Fruit fly (Drosophila melanogaster) whole organism, embryonic: Measurements from ENCODE around the gene Atg5.

ENCODE experiments used
- Abd-B ChIP-seq: fragments of 200-800 bp; sonication (Bioruptor generic); optimal IDR thresholded peaks from 2 replicates; lab custom pipeline; 2018; ENCODE audit warnings: missing biosample characterization, mild to moderate bottlenecking, missing genetic modification characterization, moderate library complexity
- B-H1 ChIP-seq: fragments of 200-800 bp; sonication (Bioruptor generic); IDR thresholded peaks from 3 replicates; pipeline ENCODE4 v1.3.6; 2022; ENCODE audit warnings: missing biosample characterization, missing genetic modification characterization
- B-H2 ChIP-seq: fragments of 200-800 bp; sonication (Bioruptor generic); optimal IDR thresholded peaks from 2 replicates; lab custom pipeline; 2018; ENCODE audit warnings: missing biosample characterization, mild to moderate bottlenecking, missing genetic modification characterization
- Blimp-1 ChIP-seq: fragments of 200-800 bp; sonication (Bioruptor generic); optimal IDR thresholded peaks from 3 replicates; lab custom pipeline; 2018; ENCODE audit warnings: missing biosample characterization, missing genetic modification characterization, mild to moderate bottlenecking, moderate library complexity, missing genetic modification reagents
- BtbVII ChIP-seq: fragments of 200-800 bp; sonication (Bioruptor generic); optimal IDR thresholded peaks from 3 replicates; lab custom pipeline; 2017; ENCODE audit warnings: missing biosample characterization, mild to moderate bottlenecking, missing genetic modification characterization
- CG10543 ChIP-seq: fragments of 200-800 bp; sonication (Bioruptor generic); optimal IDR thresholded peaks from 3 replicates; lab custom pipeline; 2017; ENCODE audit warnings: missing biosample characterization, mild to moderate bottlenecking, missing genetic modification characterization, moderate library complexity
- CG10959 ChIP-seq: fragments of 200-800 bp; sonication (Bioruptor generic); IDR thresholded peaks from 2 replicates; pipeline ENCODE4 v1.3.6; 2022; ENCODE audit warnings: missing biosample characterization, missing genetic modification characterization
- CG1233 ChIP-seq: fragments of 200-800 bp; sonication (Bioruptor generic); optimal IDR thresholded peaks from 4 replicates; lab custom pipeline; 2018; ENCODE audit warnings: missing biosample characterization, mild to moderate bottlenecking, missing genetic modification characterization
- CG13123 ChIP-seq: fragments of 200-800 bp; sonication (Bioruptor generic); optimal IDR thresholded peaks from 2 replicates; lab custom pipeline; 2016; ENCODE audit warnings: missing biosample characterization, missing genetic modification characterization
- CG13775 ChIP-seq: fragments of 200-800 bp; sonication (Bioruptor generic); optimal IDR thresholded peaks from 3 replicates; lab custom pipeline; 2017; ENCODE audit warnings: missing biosample characterization, mild to moderate bottlenecking, missing genetic modification characterization
- CG14860 ChIP-seq: fragments of 200-800 bp; sonication (Bioruptor generic); IDR thresholded peaks from 3 replicates; pipeline ENCODE4 v1.3.6; 2022; ENCODE audit warnings: missing biosample characterization, missing genetic modification characterization; ENCODE audit not compliant: partially characterized antibody
- CG15514 ChIP-seq: fragments of 200-800 bp; sonication (Bioruptor generic); optimal IDR thresholded peaks from 3 replicates; lab custom pipeline; 2017; ENCODE audit warnings: missing biosample characterization, missing genetic modification characterization, mild to moderate bottlenecking, moderate library complexity, missing genetic modification reagents
- CG1603 ChIP-seq: fragments of 200-800 bp; sonication (Bioruptor generic); optimal IDR thresholded peaks from 2 replicates; lab custom pipeline; 2019; ENCODE audit warnings: missing biosample characterization, mild to moderate bottlenecking, missing genetic modification characterization, moderate library complexity
- CG17802 ChIP-seq: fragments of 200-800 bp; sonication (Bioruptor generic); optimal IDR thresholded peaks from 2 replicates; lab custom pipeline; 2018; ENCODE audit warnings: missing biosample characterization, mild to moderate bottlenecking, missing genetic modification characterization, moderate library complexity
- CG18764 ChIP-seq: fragments of 200-800 bp; sonication (Bioruptor generic); optimal IDR thresholded peaks from 3 replicates; lab custom pipeline; 2016; ENCODE audit warnings: missing biosample characterization, missing genetic modification characterization
- CG2129 ChIP-seq: fragments of 200-800 bp; sonication (Bioruptor generic); IDR thresholded peaks from 2 replicates; pipeline ENCODE4 v1.3.6; 2022; ENCODE audit warnings: missing biosample characterization, missing genetic modification characterization; ENCODE audit not compliant: partially characterized antibody
- CG2889 ChIP-seq: fragments of 200-800 bp; sonication (Bioruptor generic); IDR thresholded peaks from 3 replicates; pipeline ENCODE4 v1.3.6; 2022; ENCODE audit warnings: missing biosample characterization, missing genetic modification characterization
- CG3838 ChIP-seq: fragments of 200-800 bp; sonication (Bioruptor generic); optimal IDR thresholded peaks from 3 replicates; lab custom pipeline; 2016; ENCODE audit warnings: missing biosample characterization, missing genetic modification characterization
- CG42726 ChIP-seq: fragments of 200-800 bp; sonication (Bioruptor generic); IDR thresholded peaks from 2 replicates; pipeline ENCODE4 v1.3.6; 2022; ENCODE audit warnings: missing biosample characterization, missing genetic modification characterization; ENCODE audit not compliant: partially characterized antibody
- CG6175 ChIP-seq: fragments of 200-800 bp; sonication (Bioruptor generic); IDR thresholded peaks from 3 replicates; pipeline ENCODE4 v1.3.6; 2022; ENCODE audit warnings: missing biosample characterization, missing genetic modification characterization
- CG7786 ChIP-seq: fragments of 200-800 bp; sonication (Bioruptor generic); optimal IDR thresholded peaks from 2 replicates; lab custom pipeline; 2016; ENCODE audit warnings: missing biosample characterization, missing genetic modification characterization
- CG9437 ChIP-seq: fragments of 200-800 bp; sonication (Bioruptor generic); optimal IDR thresholded peaks from 2 replicates; lab custom pipeline; 2018; ENCODE audit warnings: missing biosample characterization, mild to moderate bottlenecking, missing genetic modification characterization
- D19A ChIP-seq: fragments of 200-800 bp; optimal IDR thresholded peaks from 3 replicates; lab custom pipeline; 2019; ENCODE audit warnings: missing biosample characterization, mild to moderate bottlenecking, missing genetic modification characterization, moderate library complexity
- Dad ChIP-seq: fragments of 200-800 bp; sonication (Bioruptor generic); optimal IDR thresholded peaks from 3 replicates; lab custom pipeline; 2016; ENCODE audit warnings: missing biosample characterization, missing genetic modification characterization
- Dek ChIP-seq: fragments of 200-800 bp; sonication (Bioruptor generic); optimal IDR thresholded peaks from 3 replicates; lab custom pipeline; 2019; ENCODE audit warnings: missing biosample characterization, mild to moderate bottlenecking, missing genetic modification characterization, moderate library complexity
- Dll ChIP-seq: fragments of 200-800 bp; sonication (Bioruptor generic); IDR thresholded peaks from 4 replicates; pipeline ENCODE4 v1.3.6; 2022; ENCODE audit warnings: missing biosample characterization, missing genetic modification characterization; ENCODE audit not compliant: partially characterized antibody
- Hmr ChIP-seq: fragments of 200-800 bp; sonication (Bioruptor generic); optimal IDR thresholded peaks from 3 replicates; lab custom pipeline; 2017; ENCODE audit warnings: mild to moderate bottlenecking, missing biosample characterization, missing genetic modification reagents, missing genetic modification characterization
- MESR4 ChIP-seq: fragments of 200-800 bp; sonication (Bioruptor generic); optimal IDR thresholded peaks from 2 replicates; lab custom pipeline; 2018; ENCODE audit warnings: missing biosample characterization, mild to moderate bottlenecking, missing genetic modification characterization, moderate library complexity
- MTF-1 ChIP-seq: fragments of 200-800 bp; sonication (Bioruptor generic); optimal IDR thresholded peaks from 2 replicates; lab custom pipeline; 2018; ENCODE audit warnings: missing biosample characterization, mild to moderate bottlenecking, missing genetic modification characterization, borderline replicate concordance
- Med ChIP-seq: fragments of 200-800 bp; sonication (Bioruptor generic); peaks from one replicate; lab custom pipeline; 2016; ENCODE audit warnings: missing biosample characterization, missing genetic modification characterization, mild to moderate bottlenecking, inconsistent platforms, moderate library complexity
- cg ChIP-seq: fragments of 200-800 bp; sonication (Bioruptor generic); optimal IDR thresholded peaks from 3 replicates; lab custom pipeline; 2019; ENCODE audit warnings: missing biosample characterization, mild to moderate bottlenecking, missing genetic modification characterization, moderate library complexity
- chm ChIP-seq: fragments of 200-800 bp; sonication (Bioruptor generic); IDR thresholded peaks from 2 replicates; pipeline ENCODE4 v1.3.6; 2022; ENCODE audit warnings: missing biosample characterization, missing genetic modification characterization
- croc ChIP-seq: fragments of 200-800 bp; sonication (Bioruptor generic); conservative IDR thresholded peaks from 3 replicates; pipeline ENCODE4 v1.3.6; 2022; ENCODE audit warnings: missing biosample characterization, missing genetic modification characterization
- emc ChIP-seq: fragments of 200-800 bp; sonication (Bioruptor generic); optimal IDR thresholded peaks from 2 replicates; lab custom pipeline; 2016; ENCODE audit warnings: missing biosample characterization, missing genetic modification characterization
- ems ChIP-seq: fragments of 200-800 bp; sonication (Bioruptor generic); optimal IDR thresholded peaks from 3 replicates; lab custom pipeline; 2016; ENCODE audit warnings: missing biosample characterization, missing genetic modification characterization
- hb ChIP-seq: fragments of 200-800 bp; sonication (Bioruptor generic); IDR thresholded peaks from 3 replicates; pipeline ENCODE4 v1.3.6; 2022; ENCODE audit warnings: missing biosample characterization, missing genetic modification characterization; ENCODE audit not compliant: partially characterized antibody
- ind ChIP-seq: fragments of 200-800 bp; sonication (Bioruptor generic); optimal IDR thresholded peaks from 3 replicates; lab custom pipeline; 2016; ENCODE audit warnings: missing biosample characterization, missing genetic modification characterization
- kay ChIP-seq: fragments of 200-800 bp; sonication (Bioruptor generic); optimal IDR thresholded peaks from 2 replicates; lab custom pipeline; 2016; ENCODE audit warnings: missing biosample characterization, missing genetic modification characterization
- lmd ChIP-seq: fragments of 200-800 bp; sonication (Bioruptor generic); IDR thresholded peaks from 2 replicates; pipeline ENCODE4 v1.3.6; 2022; ENCODE audit warnings: missing biosample characterization, missing genetic modification characterization
- peb ChIP-seq: fragments of 200-800 bp; sonication (Bioruptor generic); IDR thresholded peaks from 2 replicates; pipeline ENCODE4 v1.3.6; 2022; ENCODE audit warnings: missing biosample characterization, missing genetic modification characterization
- pfk ChIP-seq: fragments of 200-800 bp; sonication (Bioruptor generic); optimal IDR thresholded peaks from 2 replicates; lab custom pipeline; 2018; ENCODE audit warnings: missing biosample characterization, mild to moderate bottlenecking, missing genetic modification characterization, moderate library complexity
- sd ChIP-seq: fragments of 200-800 bp; sonication (Bioruptor generic); optimal IDR thresholded peaks from 3 replicates; lab custom pipeline; 2018; ENCODE audit warnings: missing biosample characterization, mild to moderate bottlenecking, missing genetic modification characterization, moderate library complexity
- shn ChIP-seq: fragments of 200-800 bp; sonication (Bioruptor generic); optimal IDR thresholded peaks from 3 replicates; lab custom pipeline; 2016; ENCODE audit warnings: missing biosample characterization, missing genetic modification characterization
- tna ChIP-seq: fragments of 200-800 bp; sonication (Bioruptor generic); IDR thresholded peaks from 2 replicates; pipeline ENCODE4 v1.3.6; 2022; ENCODE audit warnings: missing biosample characterization, missing genetic modification characterization; ENCODE audit not compliant: partially characterized antibody
- trh ChIP-seq: fragments of 200-800 bp; sonication (Bioruptor generic); optimal IDR thresholded peaks from 2 replicates; lab custom pipeline; 2016; ENCODE audit warnings: missing biosample characterization, missing genetic modification characterization
- vfl ChIP-seq: fragments of 200-800 bp; sonication (Bioruptor generic); optimal IDR thresholded peaks from 2 replicates; lab custom pipeline; 2016; ENCODE audit warnings: missing biosample characterization, missing genetic modification characterization
- z ChIP-seq: fragments of 200-800 bp; sonication (Bioruptor generic); IDR thresholded peaks from 3 replicates; pipeline ENCODE4 v1.3.6; 2022; ENCODE audit warnings: missing biosample characterization, missing genetic modification characterization
- zfh1 ChIP-seq: fragments of 200-800 bp; sonication (Bioruptor generic); IDR thresholded peaks from 3 replicates; pipeline ENCODE4 v1.3.6; 2022; ENCODE audit warnings: missing biosample characterization, missing genetic modification characterization

Gene Atg5

dm6 chrX:7301351-7302328, 21.9 kb downstream of the Atg5 start (continued):
- TF ChIP-seq Dad (no peak), CG14860 (GFP tag; lab: Robert Waterston, UW) (no peak), ems (no peak), CG15514 (GFP tag; lab: Kevin White, UChicago) (no peak), tna (no peak), CG1233 (GFP tag; lab: Kevin White, UChicago) (peak; percentile 62), peb (GFP tag; lab: Robert Waterston, UW) (no peak), croc (GFP tag; lab: Robert Waterston, UW) (no peak; the same call in 2 of the 3 replicates), B-H1 (GFP tag; lab: Robert Waterston, UW) (no peak), CG10959 (GFP tag; lab: Robert Waterston, UW) (peak; percentile 32; the same call in 1 of the 2 replicates), CG6175 (no peak), CG10543 (GFP tag; lab: Kevin White, UChicago) (no peak), MESR4 (GFP tag; lab: Kevin White, UChicago) (no peak), lmd (GFP tag; lab: Robert Waterston, UW) (peak; percentile 24; the same call in 1 of the 2 replicates), zfh1 (GFP tag; lab: Robert Waterston, UW) (peak; percentile 55; the same call in 2 of the 3 replicates), CG17802 (tag; lab: Kevin White, UChicago) (no peak), pfk (GFP tag; lab: Kevin White, UChicago) (no peak), chm (GFP tag; lab: Robert Waterston, UW) (no peak), trh (GFP tag; lab: Kevin White, UChicago) (no peak), MTF-1 (GFP tag; lab: Kevin White, UChicago) (no peak), sd (tag; lab: Kevin White, UChicago) (no peak), vfl (GFP tag; lab: Kevin White, UChicago) (no peak), CG42726 (GFP tag; lab: Robert Waterston, UW) (no peak), D19A (tag; lab: Kevin White, UChicago) (peak; percentile 65), CG13123 (no peak), CG2129 (GFP tag; lab: Robert Waterston, UW) (no peak), cg (GFP tag; lab: Kevin White, UChicago) (no peak), BtbVII (GFP tag; lab: Kevin White, UChicago) (peak; percentile 52), CG2889 (no peak), z (GFP tag; lab: Robert Waterston, UW) (no peak), shn (GFP tag; lab: Kevin White, UChicago) (no peak), CG3838 (GFP tag; lab: Kevin White, UChicago) (no peak), Hmr (GFP tag; lab: Kevin White, UChicago) (peak; percentile 33), Dll (no peak), ind (GFP tag; lab: Kevin White, UChicago) (peak; percentile 28), emc (GFP tag; lab: Kevin White, UChicago) (no peak), CG1603 (peak; percentile 22), Med (GFP tag; lab: Kevin White, UChicago) (peak; percentile 77), Blimp-1 (GFP tag; lab: Kevin White, UChicago) (no peak), CG9437 (peak; percentile 83), CG18764 (GFP tag; lab: Kevin White, UChicago) (no peak), hb (GFP tag; lab: Robert Waterston, UW) (no peak), Abd-B (GFP tag; lab: Kevin White, UChicago) (no peak), Dek (tag; lab: Kevin White, UChicago) (no peak), CG7786 (GFP tag; lab: Kevin White, UChicago) (no peak), CG13775 (GFP tag; lab: Kevin White, UChicago) (peak; percentile 50), kay (GFP tag; lab: Kevin White, UChicago) (no peak), B-H2 (GFP tag; lab: Kevin White, UChicago) (no peak)
